Worm (Caenorhabditis elegans): Measurements from ENCODE around the gene R03G8.3.

- no peak for TF ChIP-seq unc-39 (tag; optimal IDR thresholded peaks at IDR 0.05)
- no peak for TF ChIP-seq nhr-129 (tag; optimal IDR thresholded peaks at IDR 0.05)
- no peak for TF ChIP-seq ztf-11 (tag; optimal IDR thresholded peaks at IDR 0.05)
- TF ChIP-seq ztf-4 (tag; optimal IDR thresholded peaks at IDR 0.05): no peak
- no peak for TF ChIP-seq ama-1 (optimal IDR thresholded peaks at IDR 0.05)
- no peak for TF ChIP-seq elt-1 (tag; optimal IDR thresholded peaks at IDR 0.05)
- TF ChIP-seq R02D3.7 (tag; optimal IDR thresholded peaks at IDR 0.05): no peak
- TF ChIP-seq nhr-237 (tag; optimal IDR thresholded peaks at IDR 0.05): no peak
- no peak for TF ChIP-seq Y55F3AM.14 (GFP tag; optimal IDR thresholded peaks at IDR 0.05)
- no peak for TF ChIP-seq snpc-4 (tag; optimal IDR thresholded peaks at IDR 0.05)
- TF ChIP-seq lin-11 (tag; optimal IDR thresholded peaks at IDR 0.05): no peak
These were observed 35.2 kb upstream of the R03G8.3 start, which contains the start of gene K03A11.6 for ce11 chrX:13055560-13055959.
